Fruit fly (Drosophila melanogaster) whole organism, embryonic: ENCODE data around the gene ZnT63C.

Experiments
- Aef1 ChIP-seq: fragments of 200-800 bp; sonication (Bioruptor generic); IDR thresholded peaks from 3 replicates; pipeline ENCODE4 v1.3.6; 2022; ENCODE audit warnings: missing biosample characterization, missing genetic modification characterization
- Atf6 ChIP-seq: fragments of 200-800 bp; sonication (Bioruptor generic); IDR thresholded peaks from 2 replicates; pipeline ENCODE4 v1.3.6; 2022; ENCODE audit warnings: missing biosample characterization, missing genetic modification characterization
- B-H1 ChIP-seq: fragments of 200-800 bp; sonication (Bioruptor generic); IDR thresholded peaks from 3 replicates; pipeline ENCODE4 v1.3.6; 2022; ENCODE audit warnings: missing biosample characterization, missing genetic modification characterization
- B-H2 ChIP-seq: fragments of 200-800 bp; sonication (Bioruptor generic); optimal IDR thresholded peaks from 2 replicates; lab custom pipeline; 2018; ENCODE audit warnings: missing biosample characterization, mild to moderate bottlenecking, missing genetic modification characterization
- Bteb2 ChIP-seq: fragments of 200-800 bp; sonication (Bioruptor generic); optimal IDR thresholded peaks from 2 replicates; lab custom pipeline; 2016; ENCODE audit warnings: missing biosample characterization, missing genetic modification characterization
- CG10147 ChIP-seq: fragments of 200-800 bp; sonication (Bioruptor generic); optimal IDR thresholded peaks from 2 replicates; lab custom pipeline; 2019; ENCODE audit warnings: missing biosample characterization, mild to moderate bottlenecking, missing genetic modification characterization, moderate library complexity
- CG10366 ChIP-seq: fragments of 200-800 bp; sonication (Bioruptor generic); IDR thresholded peaks from 2 replicates; pipeline ENCODE4 v1.3.6; 2022; ENCODE audit warnings: missing biosample characterization, missing genetic modification characterization
- CG10979 ChIP-seq: fragments of 200-800 bp; sonication (Bioruptor generic); optimal IDR thresholded peaks from 2 replicates; lab custom pipeline; 2018; ENCODE audit warnings: missing biosample characterization, mild to moderate bottlenecking, missing genetic modification characterization, moderate library complexity
- CG12769 ChIP-seq: fragments of 200-800 bp; sonication (Bioruptor generic); optimal IDR thresholded peaks from 2 replicates; lab custom pipeline; 2019; ENCODE audit warnings: missing biosample characterization, mild to moderate bottlenecking, missing genetic modification characterization, moderate library complexity
- CG12942 ChIP-seq: fragments of 200-800 bp; sonication (Bioruptor generic); optimal IDR thresholded peaks from 3 replicates; lab custom pipeline; 2016; ENCODE audit warnings: missing biosample characterization, missing genetic modification characterization
- CG15011 ChIP-seq: fragments of 200-800 bp; sonication (Bioruptor generic); optimal IDR thresholded peaks from 3 replicates; lab custom pipeline; 2018; ENCODE audit warnings: missing biosample characterization, mild to moderate bottlenecking, missing genetic modification characterization
- CG15514 ChIP-seq: fragments of 200-800 bp; sonication (Bioruptor generic); optimal IDR thresholded peaks from 3 replicates; lab custom pipeline; 2017; ENCODE audit warnings: missing biosample characterization, missing genetic modification characterization, mild to moderate bottlenecking, moderate library complexity, missing genetic modification reagents
- CG18619 ChIP-seq: fragments of 200-800 bp; sonication (Bioruptor generic); optimal IDR thresholded peaks from 3 replicates; lab custom pipeline; 2017; ENCODE audit warnings: missing biosample characterization, mild to moderate bottlenecking, missing genetic modification characterization
- CG3281 ChIP-seq: fragments of 200-800 bp; sonication (Bioruptor generic); optimal IDR thresholded peaks from 3 replicates; lab custom pipeline; 2017; ENCODE audit warnings: missing biosample characterization, mild to moderate bottlenecking, missing genetic modification characterization
- CG42726 ChIP-seq: fragments of 200-800 bp; sonication (Bioruptor generic); IDR thresholded peaks from 2 replicates; pipeline ENCODE4 v1.3.6; 2022; ENCODE audit warnings: missing biosample characterization, missing genetic modification characterization; ENCODE audit not compliant: partially characterized antibody
- CG5953 ChIP-seq: fragments of 200-800 bp; sonication (Bioruptor generic); IDR thresholded peaks from 2 replicates; pipeline ENCODE4 v1.3.6; 2022; ENCODE audit warnings: missing biosample characterization, missing genetic modification characterization
- CG6683 ChIP-seq: fragments of 200-800 bp; sonication (Bioruptor generic); optimal IDR thresholded peaks from 2 replicates; lab custom pipeline; 2017; ENCODE audit warnings: missing biosample characterization, mild to moderate bottlenecking, missing genetic modification characterization, missing genetic modification reagents
- Deaf1 ChIP-seq: fragments of 200-800 bp; optimal IDR thresholded peaks from 3 replicates; lab custom pipeline; 2019; ENCODE audit warnings: missing biosample characterization, mild to moderate bottlenecking, missing genetic modification characterization, moderate library complexity
- Drgx ChIP-seq: fragments of 200-800 bp; sonication (Bioruptor generic); IDR thresholded peaks from 2 replicates; pipeline ENCODE4 v1.3.6; 2022; ENCODE audit warnings: missing biosample characterization, missing genetic modification characterization
- Gug ChIP-seq: fragments of 200-800 bp; sonication (Bioruptor generic); IDR thresholded peaks from 4 replicates; pipeline ENCODE4 v1.3.6; 2022; ENCODE audit warnings: missing biosample characterization, missing genetic modification characterization
- HLHmδ ChIP-seq: fragments of 200-800 bp; sonication (Bioruptor generic); optimal IDR thresholded peaks from 2 replicates; lab custom pipeline; 2018; ENCODE audit warnings: missing biosample characterization, mild to moderate bottlenecking, missing genetic modification characterization, moderate library complexity
- Nf-YB ChIP-seq: fragments of 200-800 bp; sonication (Bioruptor generic); optimal IDR thresholded peaks from 3 replicates; lab custom pipeline; 2019; ENCODE audit warnings: missing biosample characterization, mild to moderate bottlenecking, missing genetic modification characterization, moderate library complexity
- Stat92E ChIP-seq, 3 experiments: fragments of >200 bp in 2 of 3; fragments of 200-800 bp in 1 of 3; sonication (Bioruptor generic) in 1 of 3; optimal IDR thresholded peaks; 2 replicates each; lab custom pipeline; 2017 to 2019; ENCODE audit warnings: missing biosample characterization in 3 of 3, missing genetic modification characterization in 3 of 3, mild to moderate bottlenecking in 1 of 3, moderate library complexity in 1 of 3
- Vsx1 ChIP-seq: fragments of 200-800 bp; sonication (Bioruptor generic); optimal IDR thresholded peaks from 2 replicates; lab custom pipeline; 2017; ENCODE audit warnings: missing biosample characterization, mild to moderate bottlenecking, missing genetic modification characterization, missing genetic modification reagents
- al ChIP-seq: fragments of 200-800 bp; sonication (Bioruptor generic); IDR thresholded peaks from 2 replicates; pipeline ENCODE4 v1.3.6; 2022; ENCODE audit warnings: missing biosample characterization, missing genetic modification characterization
- ap ChIP-seq: fragments of 200-800 bp; sonication (Bioruptor generic); IDR thresholded peaks from 2 replicates; pipeline ENCODE4 v1.3.6; 2022; ENCODE audit warnings: missing biosample characterization, missing genetic modification characterization
- cas ChIP-seq: fragments of 200-800 bp; sonication (Bioruptor generic); IDR thresholded peaks from 2 replicates; pipeline ENCODE4 v1.3.6; 2022; ENCODE audit warnings: missing biosample characterization, missing genetic modification characterization
- caup ChIP-seq: fragments of 200-800 bp; sonication (Bioruptor generic); optimal IDR thresholded peaks from 3 replicates; lab custom pipeline; 2017; ENCODE audit warnings: missing biosample characterization, mild to moderate bottlenecking, missing genetic modification characterization, moderate library complexity; ENCODE audit not compliant: severe bottlenecking
- dm ChIP-seq: fragments of 200-800 bp; sonication (Bioruptor generic); optimal IDR thresholded peaks from 3 replicates; lab custom pipeline; 2016; ENCODE audit warnings: missing biosample characterization, missing genetic modification characterization
- ems ChIP-seq: fragments of 200-800 bp; sonication (Bioruptor generic); optimal IDR thresholded peaks from 3 replicates; lab custom pipeline; 2016; ENCODE audit warnings: missing biosample characterization, missing genetic modification characterization
- eve ChIP-seq, 2 experiments: fragments of >200 bp; optimal IDR thresholded peaks; 2 replicates each; lab custom pipeline; 2017; ENCODE audit warnings: missing biosample characterization in 2 of 2, missing genetic modification characterization in 2 of 2
- gsb-n ChIP-seq: fragments of 200-800 bp; sonication (Bioruptor generic); optimal IDR thresholded peaks from 3 replicates; lab custom pipeline; 2018; ENCODE audit warnings: missing biosample characterization, mild to moderate bottlenecking, missing genetic modification characterization
- h ChIP-seq: fragments of >200 bp; optimal IDR thresholded peaks from 2 replicates; lab custom pipeline; 2017
- insv ChIP-seq, 2 experiments: fragments of 200-800 bp; sonication (Bioruptor generic); optimal IDR thresholded peaks; 3 replicates each; lab custom pipeline; 2016 to 2018; ENCODE audit warnings: missing biosample characterization in 2 of 2, missing genetic modification characterization in 2 of 2
- knrl ChIP-seq: fragments of 200-800 bp; sonication (Bioruptor generic); IDR thresholded peaks from 3 replicates; pipeline ENCODE4 v1.3.6; 2022; ENCODE audit warnings: missing biosample characterization, missing genetic modification characterization; ENCODE audit not compliant: partially characterized antibody
- mam ChIP-seq: fragments of 200-800 bp; sonication (Bioruptor generic); optimal IDR thresholded peaks from 3 replicates; lab custom pipeline; 2016; ENCODE audit warnings: missing biosample characterization, missing genetic modification characterization
- p53 ChIP-seq: fragments of 200-800 bp; sonication (Bioruptor generic); optimal IDR thresholded peaks from 2 replicates; lab custom pipeline; 2016; ENCODE audit warnings: missing biosample characterization, missing genetic modification characterization
- pan ChIP-seq, 4 experiments: fragments of >200 bp in 3 of 4; fragments of 200-800 bp in 1 of 4; sonication (Bioruptor generic) in 1 of 4; optimal IDR thresholded peaks in 3 of 4; IDR thresholded peaks in 1 of 4; 2 replicates each; pipeline versions ENCODE4 v1.3.6 to Lab custom; 2017 to 2022; ENCODE audit warnings: missing biosample characterization in 2 of 4, missing genetic modification characterization in 2 of 4, mixed read lengths in 1 of 4
- pita ChIP-seq: fragments of 200-800 bp; sonication (Bioruptor generic); optimal IDR thresholded peaks from 2 replicates; lab custom pipeline; 2017; ENCODE audit warnings: missing biosample characterization, mild to moderate bottlenecking, missing genetic modification characterization
- pum ChIP-seq: fragments of 200-800 bp; sonication (Bioruptor generic); optimal IDR thresholded peaks from 2 replicates; lab custom pipeline; 2016; ENCODE audit warnings: missing biosample characterization, missing genetic modification characterization
- repo ChIP-seq: fragments of 200-800 bp; sonication (Bioruptor generic); optimal IDR thresholded peaks from 2 replicates; lab custom pipeline; 2016; ENCODE audit warnings: missing biosample characterization, missing genetic modification characterization
- sens-2 ChIP-seq: fragments of 200-800 bp; sonication (Bioruptor generic); IDR thresholded peaks from 2 replicates; pipeline ENCODE4 v1.3.6; 2022; ENCODE audit warnings: missing biosample characterization, missing genetic modification characterization
- sima ChIP-seq: fragments of 200-800 bp; sonication (Bioruptor generic); optimal IDR thresholded peaks from 2 replicates; lab custom pipeline; 2016; ENCODE audit warnings: missing biosample characterization, missing genetic modification characterization
- so ChIP-seq: fragments of 200-800 bp; sonication (Bioruptor generic); IDR thresholded peaks from 3 replicates; pipeline ENCODE4 v1.3.6; 2022; ENCODE audit warnings: missing biosample characterization, missing genetic modification characterization
- sob ChIP-seq: fragments of 200-800 bp; sonication (Bioruptor generic); IDR thresholded peaks from 2 replicates; pipeline ENCODE4 v1.3.6; 2022; ENCODE audit warnings: missing biosample characterization, missing genetic modification characterization
- sr ChIP-seq: fragments of 200-800 bp; sonication (Bioruptor generic); IDR thresholded peaks from 3 replicates; pipeline ENCODE4 v1.3.6; 2022; ENCODE audit warnings: missing biosample characterization, missing genetic modification characterization
- trem ChIP-seq: fragments of 200-800 bp; optimal IDR thresholded peaks from 3 replicates; lab custom pipeline; 2019; ENCODE audit warnings: missing biosample characterization, mild to moderate bottlenecking, missing genetic modification characterization, moderate library complexity
- unpg ChIP-seq: fragments of 200-800 bp; sonication (Bioruptor generic); optimal IDR thresholded peaks from 3 replicates; lab custom pipeline; 2018; ENCODE audit warnings: missing biosample characterization, mild to moderate bottlenecking, missing genetic modification characterization, moderate library complexity
- wek ChIP-seq: fragments of 200-800 bp; sonication (Bioruptor generic); optimal IDR thresholded peaks from 3 replicates; lab custom pipeline; 2018; ENCODE audit warnings: missing biosample characterization, mild to moderate bottlenecking, missing genetic modification characterization, moderate library complexity
- wor ChIP-seq: fragments of 200-800 bp; sonication (Bioruptor generic); IDR thresholded peaks from 2 replicates; pipeline ENCODE4 v1.3.6; 2022; ENCODE audit warnings: missing biosample characterization, missing genetic modification characterization

The ZnT63C gene

DNA sequence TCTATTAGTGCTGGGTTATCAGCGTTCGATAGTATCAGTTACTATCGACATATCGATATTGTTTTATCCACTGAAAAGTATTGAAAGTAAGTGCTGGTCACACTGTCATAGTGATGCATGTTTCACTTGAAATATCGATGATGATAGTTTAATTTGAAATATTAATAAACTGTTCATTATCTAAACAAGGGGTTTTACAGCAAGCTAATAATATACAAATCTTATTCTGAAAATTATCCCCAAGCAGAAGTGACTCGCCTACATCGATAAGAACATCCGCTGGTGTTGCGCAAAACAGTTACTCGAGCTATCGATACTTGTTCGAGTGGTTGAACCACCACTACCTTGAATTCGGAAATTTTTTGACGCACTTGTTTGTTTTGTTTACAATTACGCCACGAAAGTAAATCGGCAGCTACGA is 15.7 kb downstream of the ZnT63C start, which contains the start of the genes PIG-C, CG12016 and Dpm2 (continued):
- TF ChIP-seq so (GFP tag; lab: Robert Waterston, UW) = no peak
- TF ChIP-seq mam = peak; percentile 78
- TF ChIP-seq Vsx1 (GFP tag; lab: Kevin White, UChicago) = no peak
- peak; percentile 58; the same call in 2 of the 4 replicates for TF ChIP-seq Gug
- peak; percentile 52 for TF ChIP-seq repo (GFP tag; lab: Kevin White, UChicago)
- TF ChIP-seq wek (GFP tag; lab: Kevin White, UChicago) = no peak
- no peak for TF ChIP-seq HLHmδ
- peak; percentile 95 for TF ChIP-seq CG42726 (GFP tag; lab: Robert Waterston, UW)
- TF ChIP-seq al (GFP tag; lab: Robert Waterston, UW) = peak; percentile 61; the same call in 1 of the 2 replicates
- TF ChIP-seq caup (GFP tag; lab: Kevin White, UChicago) = peak; percentile 56
- no peak for TF ChIP-seq wor (GFP tag; lab: Robert Waterston, UW)
- peak; percentile 78 for TF ChIP-seq B-H2
- TF ChIP-seq ap = no peak
- TF ChIP-seq dm = peak; percentile 65
- TF ChIP-seq Nf-YB (GFP tag; lab: Kevin White, UChicago) = no peak
- peak; percentile 69 for TF ChIP-seq pum (GFP tag; lab: Kevin White, UChicago)
- TF ChIP-seq sr (GFP tag; lab: Robert Waterston, UW) = no peak
- peak; percentile 44 for TF ChIP-seq Aef1 (GFP tag; lab: Robert Waterston, UW)
- TF ChIP-seq CG10366 (GFP tag; lab: Robert Waterston, UW) = peak; percentile 24; the same call in 1 of the 2 replicates
- TF ChIP-seq Atf6 (GFP tag; lab: Robert Waterston, UW) = 0 out of 2 replicates have a peak, but pooled peaks have one; percentile 19
- TF ChIP-seq CG12769 (tag; lab: Kevin White, UChicago) = peak; percentile 53
- 0 out of 2 replicates have a peak, but pooled peaks have one; percentile 11 for TF ChIP-seq sens-2 (GFP tag; lab: Robert Waterston, UW)
- TF ChIP-seq pita (GFP tag; lab: Kevin White, UChicago) = no peak
- TF ChIP-seq CG10147 (GFP tag; lab: Kevin White, UChicago) = peak; percentile 58
- TF ChIP-seq unpg (GFP tag; lab: Kevin White, UChicago) = no peak
- no peak for TF ChIP-seq CG15011 (GFP tag; lab: Kevin White, UChicago)
- no peak for TF ChIP-seq h (lab: Kevin White, UChicago)
- peak; percentile 42 for TF ChIP-seq CG12942 (GFP tag; lab: Kevin White, UChicago)
- peak in 1 of 2 experiments; percentile 55 for TF ChIP-seq insv (GFP tag; optimal IDR thresholded peaks at IDR 0.05; lab: Kevin White, UChicago)
- TF ChIP-seq pan (optimal IDR thresholded peaks at IDR 0.05; lab: Kevin White, UChicago) = no peak
- peak in 1 of 2 experiments; percentile 54 for TF ChIP-seq pan (GFP tag; optimal IDR thresholded peaks at IDR 0.05 in 1 of 2, IDR thresholded peaks at IDR 0.05 in 1 of 2)
- TF ChIP-seq CG15514 = no peak
- peak; percentile 30 for TF ChIP-seq CG10979 (tag; lab: Kevin White, UChicago)
- TF ChIP-seq B-H1 = peak; percentile 38; the same call in 1 of the 3 replicates
- TF ChIP-seq eve (GFP tag; optimal IDR thresholded peaks at IDR 0.05; lab: Kevin White, UChicago) = no peak
- peak; percentile 98 for TF ChIP-seq knrl (GFP tag; lab: Robert Waterston, UW)
- no peak for TF ChIP-seq Stat92E (GFP tag; optimal IDR thresholded peaks at IDR 0.05; lab: Kevin White, UChicago)
- peak; percentile 69 for TF ChIP-seq Bteb2 (GFP tag; lab: Kevin White, UChicago)
- peak; percentile 58 for TF ChIP-seq Deaf1 (tag; lab: Kevin White, UChicago)
- TF ChIP-seq CG6683 (GFP tag; lab: Kevin White, UChicago) = no peak
- TF ChIP-seq Drgx = no peak
- TF ChIP-seq gsb-n (tag; lab: Kevin White, UChicago) = no peak
- TF ChIP-seq sima = no peak
- TF ChIP-seq trem (tag; lab: Kevin White, UChicago) = peak; percentile 77
- no peak for TF ChIP-seq p53 (GFP tag; lab: Kevin White, UChicago)
- TF ChIP-seq CG18619 (GFP tag; lab: Kevin White, UChicago) = peak; percentile 47
- TF ChIP-seq cas (GFP tag; lab: Robert Waterston, UW) = peak; percentile 53; the same call in 1 of the 2 replicates
- TF ChIP-seq sob (GFP tag; lab: Robert Waterston, UW) = peak; percentile 73
- no peak for TF ChIP-seq CG5953 (GFP tag; lab: Robert Waterston, UW)
- TF ChIP-seq CG3281 = peak; percentile 27
- peak; percentile 52 for TF ChIP-seq ems
